Worm (Caenorhabditis elegans) whole organism, late embryonic: ENCODE results near the gene fipp-1.
A peak's percentile ranks its signal among the peaks of the same experiment; 100 is the strongest.

ENCODE experiments used
- K09A11.1 ChIP-seq: sonication (generic microtip); optimal IDR thresholded peaks from 2 replicates; lab custom pipeline; 2017; ENCODE audit warnings: antibody characterized with exemption, mild to moderate bottlenecking, missing genetic modification characterization, missing compliant biosample characterization; ENCODE audit not compliant: insufficient read depth
- T23F11.4 ChIP-seq: fragments of 200-800 bp; sonication (Bioruptor generic); optimal IDR thresholded peaks from 2 replicates; lab custom pipeline; 2018; ENCODE audit warnings: mild to moderate bottlenecking, missing genetic modification characterization, missing compliant biosample characterization
- ahr-1 ChIP-seq: sonication (generic microtip); optimal IDR thresholded peaks from 2 replicates; lab custom pipeline; 2016; ENCODE audit warnings: missing genetic modification characterization, missing compliant biosample characterization
- ama-1 ChIP-seq: fragments of 150-350 bp; optimal IDR thresholded peaks from 2 replicates; lab custom pipeline; 2014
- ceh-14 ChIP-seq: sonication (generic microtip); optimal IDR thresholded peaks from 2 replicates; lab custom pipeline; 2016; ENCODE audit warnings: missing genotype, missing genetic modification characterization, missing compliant biosample characterization
- ceh-18 ChIP-seq: sonication (generic microtip); optimal IDR thresholded peaks from 2 replicates; lab custom pipeline; 2016; ENCODE audit warnings: missing genetic modification characterization, missing compliant biosample characterization
- ceh-19 ChIP-seq: fragments of 200-800 bp; sonication (Bioruptor generic); optimal IDR thresholded peaks from 2 replicates; lab custom pipeline; 2018; ENCODE audit warnings: mild to moderate bottlenecking, missing genetic modification characterization, missing compliant biosample characterization
- ceh-24 ChIP-seq: sonication (generic microtip); optimal IDR thresholded peaks from 2 replicates; lab custom pipeline; 2016; ENCODE audit warnings: mild to moderate bottlenecking, missing genetic modification characterization, missing compliant biosample characterization
- ceh-30 ChIP-seq: fragments of 150-350 bp; optimal IDR thresholded peaks from 2 replicates; lab custom pipeline; 2014; ENCODE audit warnings: missing biosample characterization, missing genetic modification characterization
- ceh-31 ChIP-seq: sonication (generic microtip); optimal IDR thresholded peaks from 2 replicates; lab custom pipeline; 2016; ENCODE audit warnings: missing genetic modification characterization, missing compliant biosample characterization
- ceh-34 ChIP-seq: sonication (generic microtip); optimal IDR thresholded peaks from 2 replicates; lab custom pipeline; 2016; ENCODE audit warnings: mild to moderate bottlenecking, missing genetic modification characterization, missing compliant biosample characterization
- ceh-45 ChIP-seq: fragments of 200-800 bp; sonication (Bioruptor generic); IDR thresholded peaks from 2 replicates; pipeline ENCODE4 v1.3.6; 2022; ENCODE audit warnings: missing genetic modification reagents, missing genetic modification characterization, missing compliant biosample characterization
- ceh-48 ChIP-seq: sonication (generic microtip); optimal IDR thresholded peaks from 2 replicates; lab custom pipeline; 2016; ENCODE audit warnings: missing genetic modification characterization, inconsistent platforms, missing compliant biosample characterization
- che-1 ChIP-seq: sonication (generic microtip); optimal IDR thresholded peaks from 2 replicates; lab custom pipeline; 2016; ENCODE audit warnings: mild to moderate bottlenecking, missing genetic modification characterization, missing compliant biosample characterization
- dve-1 ChIP-seq: sonication (generic microtip); optimal IDR thresholded peaks from 2 replicates; lab custom pipeline; 2017; ENCODE audit warnings: antibody characterized with exemption, mild to moderate bottlenecking, missing genetic modification characterization, missing compliant biosample characterization
- elt-2 ChIP-seq: sonication (generic microtip); optimal IDR thresholded peaks from 2 replicates; lab custom pipeline; 2016; ENCODE audit warnings: missing genetic modification reagents, missing genetic modification characterization, missing compliant biosample characterization
- eyg-1 ChIP-seq: sonication (generic microtip); optimal IDR thresholded peaks from 2 replicates; lab custom pipeline; 2016; ENCODE audit warnings: missing genotype, missing genetic modification characterization, missing compliant biosample characterization
- fkh-10 ChIP-seq: fragments of 150-350 bp; optimal IDR thresholded peaks from 2 replicates; lab custom pipeline; 2014; ENCODE audit warnings: missing biosample characterization, missing genetic modification reagents, missing genetic modification characterization
- fkh-6 ChIP-seq: sonication (generic microtip); optimal IDR thresholded peaks from 2 replicates; lab custom pipeline; 2016; ENCODE audit warnings: missing genetic modification characterization, missing compliant biosample characterization
- hlh-30 ChIP-seq: sonication (generic microtip); optimal IDR thresholded peaks from 2 replicates; lab custom pipeline; 2017; ENCODE audit warnings: antibody characterized with exemption, missing genetic modification characterization, missing compliant biosample characterization; ENCODE audit not compliant: insufficient read depth
- lim-6 ChIP-seq: sonication (generic microtip); optimal IDR thresholded peaks from 2 replicates; lab custom pipeline; 2016; ENCODE audit warnings: missing genetic modification characterization, missing compliant biosample characterization
- lin-11 ChIP-seq: fragments of 200-800 bp; sonication (Bioruptor generic); optimal IDR thresholded peaks from 2 replicates; lab custom pipeline; 2018; ENCODE audit warnings: mild to moderate bottlenecking, missing genetic modification characterization, missing compliant biosample characterization
- madf-2 ChIP-seq: sonication (generic microtip); optimal IDR thresholded peaks from 2 replicates; lab custom pipeline; 2017; ENCODE audit warnings: missing genetic modification characterization, missing compliant biosample characterization
- nfya-1 ChIP-seq: sonication (generic microtip); optimal IDR thresholded peaks from 2 replicates; lab custom pipeline; 2017; ENCODE audit warnings: missing genetic modification characterization, mild to moderate bottlenecking, missing compliant biosample characterization, antibody characterized with exemption, moderate library complexity
- nhr-11 ChIP-seq: fragments of 150-350 bp; optimal IDR thresholded peaks from 2 replicates; lab custom pipeline; 2014; ENCODE audit warnings: missing biosample characterization, missing genetic modification characterization
- nhr-232 ChIP-seq: sonication (generic microtip); optimal IDR thresholded peaks from 2 replicates; lab custom pipeline; 2016; ENCODE audit warnings: missing genetic modification characterization, missing compliant biosample characterization
- pag-3 ChIP-seq: sonication (generic microtip); optimal IDR thresholded peaks from 2 replicates; lab custom pipeline; 2016; ENCODE audit warnings: missing compliant biosample characterization, missing genetic modification characterization, borderline replicate concordance
- pqm-1 ChIP-seq: sonication (generic microtip); optimal IDR thresholded peaks from 2 replicates; lab custom pipeline; 2016; ENCODE audit warnings: missing genetic modification characterization, missing compliant biosample characterization
- pros-1 ChIP-seq: fragments of 150-350 bp; optimal IDR thresholded peaks from 2 replicates; lab custom pipeline; 2014; ENCODE audit warnings: missing biosample characterization, missing genetic modification reagents, missing genetic modification characterization
- ref-2 ChIP-seq: sonication (generic microtip); optimal IDR thresholded peaks from 2 replicates; lab custom pipeline; 2016; ENCODE audit warnings: missing genetic modification characterization, missing compliant biosample characterization
- sox-2 ChIP-seq: fragments of 200-800 bp; sonication (Bioruptor generic); IDR thresholded peaks from 2 replicates; pipeline ENCODE4 v1.3.6; 2022; ENCODE audit warnings: missing genetic modification reagents, missing genetic modification characterization, missing compliant biosample characterization
- syd-9 ChIP-seq: sonication (generic microtip); optimal IDR thresholded peaks from 2 replicates; lab custom pipeline; 2016; ENCODE audit warnings: mild to moderate bottlenecking, missing genetic modification characterization, moderate library complexity, missing compliant biosample characterization
- tbx-7 ChIP-seq: sonication (generic microtip); optimal IDR thresholded peaks from 2 replicates; lab custom pipeline; 2016; ENCODE audit warnings: missing genotype, missing genetic modification characterization, missing compliant biosample characterization
- unc-42 ChIP-seq: sonication (generic microtip); optimal IDR thresholded peaks from 2 replicates; lab custom pipeline; 2016; ENCODE audit warnings: missing genotype, missing genetic modification characterization, missing compliant biosample characterization
- unc-55 ChIP-seq: sonication (generic microtip); optimal IDR thresholded peaks from 2 replicates; lab custom pipeline; 2017; ENCODE audit warnings: missing biosample characterization, missing genetic modification reagents, missing genetic modification characterization
- unc-86 ChIP-seq: sonication (generic microtip); optimal IDR thresholded peaks from 2 replicates; lab custom pipeline; 2016; ENCODE audit warnings: missing genetic modification characterization, missing compliant biosample characterization

The fipp-1 gene

ce11 chrV:4371309-4371933 is at the start of gene fipp-1, which contains the start of gene gmpr-1:
fipp-1 (plus strand) TSS chrV:4371807.
gmpr-1 (minus strand) TSS chrV:4371383.
- peak; percentile 29 for TF ChIP-seq nfya-1 (tag; lab: Kevin White, UChicago)
- peak; percentile 43 for TF ChIP-seq unc-42 (tag; lab: Kevin White, UChicago)
- TF ChIP-seq ceh-19 (GFP tag; lab: Kevin White, UChicago) = no peak
- peak; percentile 32 for TF ChIP-seq elt-2 (tag; lab: Kevin White, UChicago)
- TF ChIP-seq ceh-14 (tag; lab: Kevin White, UChicago) = peak; percentile 22
- TF ChIP-seq ceh-18 = no peak
- peak; percentile 12 for TF ChIP-seq ceh-31
- TF ChIP-seq pqm-1 (tag; lab: Kevin White, UChicago) = no peak

- no peak for TF ChIP-seq ceh-30 (tag; lab: Kevin White, UChicago)
- TF ChIP-seq hlh-30 (tag; lab: Kevin White, UChicago) = no peak
- no peak for TF ChIP-seq T23F11.4 (GFP tag; lab: Kevin White, UChicago)
- TF ChIP-seq nhr-11 (tag; lab: Kevin White, UChicago) = no peak
- TF ChIP-seq pros-1 (tag; lab: Kevin White, UChicago) = no peak
- TF ChIP-seq ceh-31 = no peak
- TF ChIP-seq ceh-14 (tag; lab: Kevin White, UChicago) = no peak
These were observed 48.9 kb upstream of the fipp-1 start, which contains the start of gene R02D1.2 for ce11 chrV:4322706-4323105. R02D1.2 (minus strand) TSS chrV:4322806.

ce11 chrV:4325415-4325814 is 46.2 kb upstream of the fipp-1 start, which contains the start of gene nhr-125:
nhr-125 (minus strand) TSS chrV:4325515.
- TF ChIP-seq ceh-45 (no peak), syd-9 (no peak), K09A11.1 (tag; lab: Kevin White, UChicago) (no peak), hlh-30 (tag; lab: Kevin White, UChicago) (no peak), ceh-24 (no peak)

- TF ChIP-seq unc-55 (GFP tag; lab: Kevin White, UChicago) (peak; percentile 49), pqm-1 (tag; lab: Kevin White, UChicago) (no peak)
These were observed 44.8 kb upstream of the fipp-1 start, which contains the start of gene D2063.1 for ce11 chrV:4326841-4327240. D2063.1 (plus strand) TSS chrV:4327121.

- TF ChIP-seq unc-42 (tag; lab: Kevin White, UChicago) (no peak), nhr-11 (tag; lab: Kevin White, UChicago) (no peak), tbx-7 (tag; lab: Kevin White, UChicago) (no peak), madf-2 (tag; lab: Kevin White, UChicago) (no peak), ahr-1 (tag; lab: Kevin White, UChicago) (no peak), unc-55 (GFP tag; lab: Kevin White, UChicago) (no peak), nfya-1 (tag; lab: Kevin White, UChicago) (no peak), ceh-48 (tag; lab: Kevin White, UChicago) (no peak), fkh-10 (GFP tag; lab: Kevin White, UChicago) (no peak), lim-6 (tag; lab: Kevin White, UChicago) (no peak)
These were observed 40.8 kb upstream of the fipp-1 start for ce11 chrV:4330820-4331219.

ce11 chrV:4332450-4332849 is 39.2 kb upstream of the fipp-1 start, which contains the start of gene oac-12:
oac-12 (minus strand) TSS chrV:4332550.
- no peak for TF ChIP-seq ceh-14 (tag; lab: Kevin White, UChicago)
- TF ChIP-seq eyg-1 (tag; lab: Kevin White, UChicago) = no peak
- no peak for TF ChIP-seq dve-1 (tag; lab: Kevin White, UChicago)
- TF ChIP-seq ref-2 = no peak
- TF ChIP-seq syd-9 = no peak
- no peak for TF ChIP-seq ceh-34 (tag; lab: Kevin White, UChicago)
- TF ChIP-seq unc-86 = no peak
- no peak for TF ChIP-seq nhr-232 (tag; lab: Kevin White, UChicago)
- TF ChIP-seq che-1 = no peak
- TF ChIP-seq sox-2 (GFP tag; lab: Robert Waterston, UW) = no peak
- TF ChIP-seq pag-3 = no peak
- no peak for TF ChIP-seq T23F11.4 (GFP tag; lab: Kevin White, UChicago)
- no peak for TF ChIP-seq ceh-19 (GFP tag; lab: Kevin White, UChicago)
- no peak for TF ChIP-seq lin-11 (tag; lab: Kevin White, UChicago)
- no peak for TF ChIP-seq ama-1 (lab: Kevin White, UChicago)
- TF ChIP-seq unc-55 (GFP tag; lab: Kevin White, UChicago) = no peak
- no peak for TF ChIP-seq fkh-6
- TF ChIP-seq lim-6 (tag; lab: Kevin White, UChicago) = no peak
- TF ChIP-seq, all 69 proteins: peak for 0
